Worm (Caenorhabditis elegans): Measurements from ENCODE around the gene set-1.
A peak's percentile ranks its signal among the peaks of the same experiment; 100 is the strongest.

set-1 gene

DNA sequence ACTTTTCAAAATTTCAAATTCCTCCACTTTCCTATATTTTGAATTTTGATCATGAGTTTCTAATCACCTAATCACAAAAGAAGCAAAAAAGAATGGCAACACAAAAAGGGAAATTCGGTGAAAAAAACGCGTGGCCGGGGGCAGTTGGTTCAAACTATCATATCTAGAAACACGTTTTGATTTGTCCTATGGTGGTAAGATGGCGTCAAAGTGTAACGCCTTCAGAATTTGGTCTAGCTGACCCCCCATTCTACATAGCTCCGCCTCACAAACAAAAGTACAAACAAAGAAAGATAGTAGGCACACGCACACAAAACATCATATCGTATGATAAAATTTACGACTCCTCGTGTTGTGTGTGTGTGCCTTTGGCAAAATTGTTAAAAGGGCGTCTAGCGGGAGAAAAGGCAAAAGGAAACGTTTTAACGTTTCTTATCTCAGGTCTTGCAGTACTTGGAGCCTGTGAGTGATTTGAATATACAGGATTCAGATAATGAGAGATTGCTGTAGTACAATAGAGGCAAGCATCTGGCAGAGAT is 30.1 kb downstream of the set-1 start (continued):
- TF ChIP-seq skn-1 (tag; optimal IDR thresholded peaks at IDR 0.05) (no peak), egl-27 (tag; optimal IDR thresholded peaks at IDR 0.05) (no peak), nhr-76 (tag; optimal IDR thresholded peaks at IDR 0.05) (no peak), ceh-32 (tag; optimal IDR thresholded peaks at IDR 0.05; ENCODE audit: poor library complexity) (no peak), nhr-41 (GFP tag; IDR thresholded peaks at IDR 0.05) (no peak), ceh-20 (GFP tag; IDR thresholded peaks at IDR 0.05) (peak; percentile 31; the same call in 1 of the 2 replicates), tra-1 (GFP tag; IDR thresholded peaks at IDR 0.05) (no peak), ctbp-1 (GFP tag; IDR thresholded peaks at IDR 0.05) (no peak), zfp-2 (tag; optimal IDR thresholded peaks at IDR 0.05) (no peak), jun-1 (tag; optimal IDR thresholded peaks at IDR 0.05) (no peak), mxl-3 (GFP tag; optimal IDR thresholded peaks at IDR 0.05) (peak; percentile 86), duxl-1 (tag; optimal IDR thresholded peaks at IDR 0.05; ENCODE audit: poor library complexity) (no peak), hlh-30 (tag; optimal IDR thresholded peaks at IDR 0.05; ENCODE audit: insufficient read depth) (peak; percentile 82), dmd-6 (GFP tag; IDR thresholded peaks at IDR 0.05) (peak; percentile 83), T26A8.4 (GFP tag; IDR thresholded peaks at IDR 0.05) (peak; percentile 42), ceh-82 (tag; optimal IDR thresholded peaks at IDR 0.05) (no peak), rbr-2 (tag; optimal IDR thresholded peaks at IDR 0.05) (no peak), fos-1 (tag; optimal IDR thresholded peaks at IDR 0.05) (no peak), lir-3 (tag; optimal IDR thresholded peaks at IDR 0.05) (no peak), zfp-3 (GFP tag; conservative IDR thresholded peaks at IDR 0.05) (no peak), mes-2 (tag; optimal IDR thresholded peaks at IDR 0.05; ENCODE audit: poor library complexity, severe bottlenecking) (peak; percentile 4), unc-62 (GFP tag; optimal IDR thresholded peaks at IDR 0.05 in 1 of 2) (peak in 1 of 2 experiments; percentile 83), unc-62 (tag; optimal IDR thresholded peaks at IDR 0.05) (no peak), R02D3.7 (tag; optimal IDR thresholded peaks at IDR 0.05) (no peak), saeg-2 (GFP tag; IDR thresholded peaks at IDR 0.05) (no peak), F10B5.3 (tag; optimal IDR thresholded peaks at IDR 0.05) (no peak), tag-97 (GFP tag; IDR thresholded peaks at IDR 0.05) (no peak), lin-13 (GFP tag; optimal IDR thresholded peaks at IDR 0.05) (no peak), lin-15B (tag; optimal IDR thresholded peaks at IDR 0.05) (no peak), aha-1 (tag) (peak; percentile 61), vab-7 (GFP tag; IDR thresholded peaks at IDR 0.05) (no peak), aly-2 (tag; optimal IDR thresholded peaks at IDR 0.05) (no peak), nhr-237 (tag; optimal IDR thresholded peaks at IDR 0.05) (no peak), Y75B8A.6 (GFP tag; IDR thresholded peaks at IDR 0.05) (peak; percentile 32; the same call in 1 of the 2 replicates), lin-38 (GFP tag; IDR thresholded peaks at IDR 0.05) (no peak), php-3 (GFP tag; IDR thresholded peaks at IDR 0.05) (peak; percentile 86; the same call in 1 of the 2 replicates), ceh-44 (GFP tag; IDR thresholded peaks at IDR 0.05) (no peak), ztf-7 (tag; optimal IDR thresholded peaks at IDR 0.05) (no peak), pha-4 (GFP tag; IDR thresholded peaks at IDR 0.05) (no peak), pha-4 (tag; optimal IDR thresholded peaks at IDR 0.05) (no peak), arid-1 (GFP tag; conservative IDR thresholded peaks at IDR 0.05) (no peak), nhr-11 (tag; optimal IDR thresholded peaks at IDR 0.05) (no peak), T20F7.1 (GFP tag; optimal IDR thresholded peaks at IDR 0.05) (no peak), mdt-29 (GFP tag; IDR thresholded peaks at IDR 0.05) (no peak), nhr-42 (GFP tag; IDR thresholded peaks at IDR 0.05) (no peak), daf-12 (tag; optimal IDR thresholded peaks at IDR 0.05) (no peak), ztf-11 (tag; optimal IDR thresholded peaks at IDR 0.05) (no peak), zag-1 (tag; optimal IDR thresholded peaks at IDR 0.05) (no peak), unc-130 (GFP tag; optimal IDR thresholded peaks at IDR 0.05) (no peak), dmd-9 (GFP tag; IDR thresholded peaks at IDR 0.05) (no peak), lin-29 (GFP tag; IDR thresholded peaks at IDR 0.05) (no peak), lin-1 (GFP tag; IDR thresholded peaks at IDR 0.05) (0 out of 2 replicates have a peak, but pooled peaks have one; percentile 15)

Data from whole organism, L4 larva.